Fruit fly (Drosophila melanogaster) whole organism, pupa: Measurements from ENCODE around the gene tex.
A peak's percentile ranks its signal among the peaks of the same experiment; 100 is the strongest.

Experiments used
- CG10348 ChIP-seq: fragments of 200-800 bp; sonication (Bioruptor generic); IDR thresholded peaks from 2 replicates; pipeline ENCODE4 v1.3.6; 2022; ENCODE audit warnings: missing biosample characterization, missing genetic modification characterization
- CG12605 ChIP-seq: fragments of 200-800 bp; sonication (Bioruptor generic); IDR thresholded peaks from 2 replicates; pipeline ENCODE4 v1.3.6; 2022; ENCODE audit warnings: missing biosample characterization, missing genetic modification characterization
- CG13204 ChIP-seq: fragments of 200-800 bp; sonication (Bioruptor generic); optimal IDR thresholded peaks from 2 replicates; lab custom pipeline; 2018; ENCODE audit warnings: missing biosample characterization, mild to moderate bottlenecking, missing genetic modification characterization, moderate library complexity
- CG14655 ChIP-seq: fragments of 200-800 bp; sonication (Bioruptor generic); optimal IDR thresholded peaks from 3 replicates; lab custom pipeline; 2017; ENCODE audit warnings: mild to moderate bottlenecking, missing biosample characterization, missing genetic modification reagents, missing genetic modification characterization
- CG15710 ChIP-seq: fragments of 200-800 bp; sonication (Bioruptor generic); optimal IDR thresholded peaks from 2 replicates; lab custom pipeline; 2018; ENCODE audit warnings: missing biosample characterization, mild to moderate bottlenecking, missing genetic modification characterization, moderate library complexity
- CG17806 ChIP-seq: fragments of 200-800 bp; sonication (Bioruptor generic); optimal IDR thresholded peaks from 2 replicates; lab custom pipeline; 2018; ENCODE audit warnings: missing biosample characterization, mild to moderate bottlenecking, missing genetic modification characterization, moderate library complexity
- CG32121 ChIP-seq: fragments of 200-800 bp; sonication (Bioruptor generic); IDR thresholded peaks from 2 replicates; pipeline ENCODE4 v1.3.6; 2022; ENCODE audit warnings: missing biosample characterization, missing genetic modification characterization
- CG34367 ChIP-seq: fragments of 200-800 bp; sonication (Bioruptor generic); optimal IDR thresholded peaks from 2 replicates; lab custom pipeline; 2018; ENCODE audit warnings: missing biosample characterization, mild to moderate bottlenecking, missing genetic modification characterization
- CG4496 ChIP-seq: fragments of 200-800 bp; sonication (Bioruptor generic); IDR thresholded peaks from 3 replicates; pipeline ENCODE4 v1.3.6; 2022; ENCODE audit warnings: missing biosample characterization, missing genetic modification characterization
- CG8159 ChIP-seq: fragments of 200-800 bp; sonication (Bioruptor generic); optimal IDR thresholded peaks from 3 replicates; lab custom pipeline; 2018; ENCODE audit warnings: missing biosample characterization, mild to moderate bottlenecking, missing genetic modification characterization, moderate library complexity
- CG8301 ChIP-seq: fragments of 200-800 bp; sonication (Bioruptor generic); optimal IDR thresholded peaks from 2 replicates; lab custom pipeline; 2018; ENCODE audit warnings: missing biosample characterization, mild to moderate bottlenecking, missing genetic modification characterization
- CG9948 ChIP-seq: fragments of 200-800 bp; sonication (Bioruptor generic); optimal IDR thresholded peaks from 2 replicates; lab custom pipeline; 2018; ENCODE audit warnings: missing biosample characterization, mild to moderate bottlenecking, missing genetic modification characterization, moderate library complexity
- D1 ChIP-seq: fragments of 200-800 bp; sonication (Bioruptor generic); optimal IDR thresholded peaks from 2 replicates; lab custom pipeline; 2018; ENCODE audit warnings: missing biosample characterization, mild to moderate bottlenecking, missing genetic modification characterization, moderate library complexity
- EcR ChIP-seq: fragments of 200-800 bp; sonication (Bioruptor generic); optimal IDR thresholded peaks from 3 replicates; lab custom pipeline; 2019; ENCODE audit warnings: missing biosample characterization, missing genetic modification characterization, mild to moderate bottlenecking, moderate library complexity, missing genetic modification reagents
- Ets98B ChIP-seq: fragments of 200-800 bp; sonication (Bioruptor generic); IDR thresholded peaks from 2 replicates; pipeline ENCODE4 v1.3.6; 2022; ENCODE audit warnings: missing biosample characterization, missing genetic modification characterization
- Pif1A ChIP-seq: fragments of 200-800 bp; sonication (Bioruptor generic); optimal IDR thresholded peaks from 3 replicates; lab custom pipeline; 2016; ENCODE audit warnings: missing biosample characterization, missing genetic modification characterization
- Pif1B ChIP-seq: fragments of 200-800 bp; sonication (Bioruptor generic); optimal IDR thresholded peaks from 3 replicates; lab custom pipeline; 2016; ENCODE audit warnings: missing biosample characterization, missing genetic modification characterization
- Snoo ChIP-seq: fragments of 200-800 bp; sonication (Bioruptor generic); optimal IDR thresholded peaks from 3 replicates; lab custom pipeline; 2017; ENCODE audit warnings: missing biosample characterization, mild to moderate bottlenecking, missing genetic modification characterization, inconsistent platforms
- fd96Ca ChIP-seq: fragments of 200-800 bp; sonication (Bioruptor generic); IDR thresholded peaks from 3 replicates; pipeline ENCODE4 v1.3.6; 2022; ENCODE audit warnings: missing biosample characterization, missing genetic modification characterization
- gl ChIP-seq: fragments of 200-800 bp; sonication (Bioruptor generic); optimal IDR thresholded peaks from 2 replicates; lab custom pipeline; 2018; ENCODE audit warnings: missing biosample characterization, mild to moderate bottlenecking, missing genetic modification characterization
- rn ChIP-seq: fragments of 200-800 bp; sonication (Bioruptor generic); IDR thresholded peaks from 2 replicates; pipeline ENCODE4 v1.3.6; 2022; ENCODE audit warnings: missing biosample characterization, missing genetic modification characterization

tex gene

dm6 chr3R:8334982-8335381 lies 26.5 kb upstream of the tex start:
- TF ChIP-seq fd96Ca (GFP tag; lab: Robert Waterston, UW), result 0 out of 3 replicates have a peak, but pooled peaks have one; percentile 28
- TF ChIP-seq Pif1B (GFP tag; lab: Kevin White, UChicago), result no peak

- TF ChIP-seq CG10348 (GFP tag; lab: Robert Waterston, UW), result no peak
- no peak for TF ChIP-seq CG34367
- no peak for TF ChIP-seq CG12605 (GFP tag; lab: Robert Waterston, UW)
- TF ChIP-seq CG9948 (tag; lab: Kevin White, UChicago), result no peak
- no peak for TF ChIP-seq CG8159
- no peak for TF ChIP-seq rn (GFP tag; lab: Robert Waterston, UW)
- no peak for TF ChIP-seq CG13204
- TF ChIP-seq Ets98B (GFP tag; lab: Robert Waterston, UW), result no peak
- TF ChIP-seq CG15710 (tag; lab: Kevin White, UChicago), result no peak
- TF ChIP-seq CG4496 (GFP tag; lab: Robert Waterston, UW), result no peak
- no peak for TF ChIP-seq CG32121
- TF ChIP-seq CG17806, result no peak
- no peak for TF ChIP-seq CG14655
- TF ChIP-seq, all 21 proteins: peak for 0
Observed at dm6 chr3R:8334471-8334783, 26.0 kb upstream of the tex start.

dm6 chr3R:8333768-8334470 lies 25.5 kb upstream of the tex start, which contains the start of gene Poxm:
Gene Poxm, minus strand, starts transcription at chr3R:8333792.
- TF ChIP-seq CG13204 (peak; percentile 74), CG14655 (peak; percentile 99), gl (peak; percentile 76), CG8301 (peak; percentile 96), CG17806 (peak; percentile 94), CG12605 (GFP tag; lab: Robert Waterston, UW) (peak; percentile 74), CG4496 (GFP tag; lab: Robert Waterston, UW) (peak; percentile 90), D1 (tag; lab: Kevin White, UChicago) (peak; percentile 93), CG34367 (peak; percentile 90), CG15710 (tag; lab: Kevin White, UChicago) (peak; percentile 97), Pif1B (GFP tag; lab: Kevin White, UChicago) (peak; percentile 91), fd96Ca (GFP tag; lab: Robert Waterston, UW) (peak; percentile 91), rn (GFP tag; lab: Robert Waterston, UW) (peak; percentile 87), EcR (GFP tag; lab: Kevin White, UChicago) (no peak), Snoo (tag; lab: Kevin White, UChicago) (peak; percentile 95), CG32121 (peak; percentile 93), Pif1A (peak; percentile 89), CG8159 (peak; percentile 98), Ets98B (GFP tag; lab: Robert Waterston, UW) (peak; percentile 86), CG10348 (GFP tag; lab: Robert Waterston, UW) (peak; percentile 90), CG9948 (tag; lab: Kevin White, UChicago) (peak; percentile 95)

- peak; percentile 16 for TF ChIP-seq EcR (GFP tag; lab: Kevin White, UChicago)
- TF ChIP-seq CG8301, result no peak
Observed at dm6 chr3R:8329628-8330027, 21.2 kb upstream of the tex start.

dm6 chr3R:8327967-8328789 lies 19.7 kb upstream of the tex start:
- TF ChIP-seq Pif1B (GFP tag; lab: Kevin White, UChicago) (no peak), CG9948 (tag; lab: Kevin White, UChicago) (no peak)

dm6 chr3R:8326884-8327283 lies 18.4 kb upstream of the tex start:
- TF ChIP-seq Pif1B (GFP tag; lab: Kevin White, UChicago) (no peak), CG15710 (tag; lab: Kevin White, UChicago) (no peak), Snoo (tag; lab: Kevin White, UChicago) (no peak), CG4496 (GFP tag; lab: Robert Waterston, UW) (no peak), CG12605 (GFP tag; lab: Robert Waterston, UW) (no peak), rn (GFP tag; lab: Robert Waterston, UW) (no peak), gl (no peak), EcR (GFP tag; lab: Kevin White, UChicago) (no peak), CG34367 (no peak), CG32121 (no peak), CG17806 (no peak)
- TF ChIP-seq, all 21 proteins: peak for 0

dm6 chr3R:8324016-8324415 lies 15.6 kb upstream of the tex start, which contains the start of gene CG7443:
Gene CG7443, plus strand, starts transcription at chr3R:8324316.
- TF ChIP-seq CG14655, result no peak
- TF ChIP-seq fd96Ca (GFP tag; lab: Robert Waterston, UW), result no peak
- no peak for TF ChIP-seq CG10348 (GFP tag; lab: Robert Waterston, UW)
- no peak for TF ChIP-seq Ets98B (GFP tag; lab: Robert Waterston, UW)
- no peak for TF ChIP-seq Snoo (tag; lab: Kevin White, UChicago)
